Fruit fly (Drosophila melanogaster) whole organism, wandering third instar larva: ENCODE data around the gene CG9919.
A peak's percentile ranks its signal among the peaks of the same experiment; 100 is the strongest.

ENCODE experiments used
- Abd-B ChIP-seq: fragments of >200 bp; optimal IDR thresholded peaks from 2 replicates; lab custom pipeline; 2017; ENCODE audit warnings: missing biosample characterization, missing genetic modification characterization
- CG32264 ChIP-seq: fragments of 200-800 bp; sonication (Bioruptor generic); optimal IDR thresholded peaks from 2 replicates; lab custom pipeline; 2016; ENCODE audit warnings: missing biosample characterization, missing genetic modification characterization
- CG9705 ChIP-seq: fragments of 200-800 bp; sonication (Bioruptor generic); optimal IDR thresholded peaks from 2 replicates; lab custom pipeline; 2018; ENCODE audit warnings: missing biosample characterization, mild to moderate bottlenecking, missing genetic modification characterization
- CrebA ChIP-seq: fragments of 200-800 bp; sonication (Bioruptor generic); optimal IDR thresholded peaks from 2 replicates; lab custom pipeline; 2016; ENCODE audit warnings: missing biosample characterization, mild to moderate bottlenecking, missing genetic modification characterization, borderline replicate concordance
- Dif ChIP-seq: fragments of 200-275, 200-300 bp; sonication (Bioruptor generic); optimal IDR thresholded peaks from 2 replicates; lab custom pipeline; 2018; ENCODE audit warnings: missing biosample characterization, missing genetic modification characterization; ENCODE audit not compliant: partially characterized antibody
- GATAd ChIP-seq: sonication (Bioruptor generic); optimal IDR thresholded peaks from 2 replicates; lab custom pipeline; 2016; ENCODE audit warnings: missing biosample characterization, missing genetic modification characterization
- HLH106 ChIP-seq: fragments of 200-800 bp; optimal IDR thresholded peaks from 3 replicates; lab custom pipeline; 2019; ENCODE audit warnings: missing biosample characterization, mild to moderate bottlenecking, missing genetic modification characterization, moderate library complexity
- Hnf4 ChIP-seq: fragments of 200-800 bp; sonication (Bioruptor generic); optimal IDR thresholded peaks from 2 replicates; lab custom pipeline; 2016; ENCODE audit warnings: missing biosample characterization, mild to moderate bottlenecking, missing genetic modification characterization
- Hr78 ChIP-seq: fragments of >200 bp; optimal IDR thresholded peaks from 2 replicates; lab custom pipeline; 2017; ENCODE audit warnings: missing biosample characterization, missing genetic modification characterization
- Hr83 ChIP-seq: fragments of 200-300 bp; sonication (Bioruptor generic); optimal IDR thresholded peaks from 2 replicates; lab custom pipeline; 2016; ENCODE audit warnings: missing biosample characterization, mild to moderate bottlenecking, missing genetic modification characterization, moderate library complexity; ENCODE audit not compliant: poor library complexity, severe bottlenecking
- Jra ChIP-seq: sonication (Bioruptor generic); optimal IDR thresholded peaks from 2 replicates; lab custom pipeline; 2016; ENCODE audit warnings: missing biosample characterization, missing genetic modification characterization
- Mio ChIP-seq: sonication (Bioruptor generic); optimal IDR thresholded peaks from 2 replicates; lab custom pipeline; 2016; ENCODE audit warnings: missing biosample characterization, missing genetic modification characterization
- N ChIP-seq: fragments of >200 bp; optimal IDR thresholded peaks from 2 replicates; lab custom pipeline; 2018; ENCODE audit warnings: missing biosample characterization, missing external identifiers, missing genetic modification characterization
- OdsH ChIP-seq: fragments of 200-800 bp; sonication (Bioruptor generic); optimal IDR thresholded peaks from 2 replicates; lab custom pipeline; 2016; ENCODE audit warnings: missing biosample characterization, mild to moderate bottlenecking, missing genetic modification characterization
- Rel ChIP-seq, 2 experiments: fragments of 200-800 bp; sonication (Bioruptor generic) in 1 of 2; optimal IDR thresholded peaks; 2 replicates in 1 of 2; 3 replicates in 1 of 2; lab custom pipeline; 2016 to 2019; ENCODE audit warnings: mild to moderate bottlenecking in 2 of 2, missing biosample characterization in 2 of 2, missing genetic modification characterization in 2 of 2, moderate library complexity in 1 of 2
- Sp1 ChIP-seq: fragments of 200-800 bp; sonication (Bioruptor generic); optimal IDR thresholded peaks from 3 replicates; lab custom pipeline; 2019; ENCODE audit warnings: missing biosample characterization, mild to moderate bottlenecking, missing genetic modification characterization, moderate library complexity
- Vsx2 ChIP-seq: fragments of 200-300, 225-300 bp; sonication (Bioruptor generic); optimal IDR thresholded peaks from 2 replicates; lab custom pipeline; 2018; ENCODE audit warnings: missing biosample characterization, missing genetic modification characterization; ENCODE audit not compliant: partially characterized antibody
- br ChIP-seq: fragments of 200-800 bp; sonication (Bioruptor generic); optimal IDR thresholded peaks from 2 replicates; lab custom pipeline; 2016; ENCODE audit warnings: missing biosample characterization, missing genetic modification characterization
- brk ChIP-seq: fragments of 200-800 bp; sonication (Bioruptor generic); optimal IDR thresholded peaks from 2 replicates; lab custom pipeline; 2016; ENCODE audit warnings: missing biosample characterization, mild to moderate bottlenecking, missing genetic modification characterization
- dl ChIP-seq, 2 experiments: fragments of 175-275, 200-275 bp in 1 of 2; fragments of 200-275 bp in 1 of 2; sonication (Bioruptor generic); optimal IDR thresholded peaks; lab custom pipeline; 2018; ENCODE audit warnings: mild to moderate bottlenecking in 2 of 2, missing biosample characterization in 2 of 2, missing genetic modification characterization in 2 of 2, moderate library complexity in 2 of 2; ENCODE audit not compliant: partially characterized antibody in 2 of 2, insufficient read depth in 1 of 2
- dmrt93B ChIP-seq: fragments of 200-800 bp; sonication (Bioruptor generic); optimal IDR thresholded peaks from 2 replicates; lab custom pipeline; 2018; ENCODE audit warnings: missing biosample characterization, mild to moderate bottlenecking, missing genetic modification characterization
- dsf ChIP-seq: sonication (Bioruptor generic); optimal IDR thresholded peaks from 2 replicates; lab custom pipeline; 2016; ENCODE audit warnings: missing biosample characterization, missing genetic modification characterization, borderline replicate concordance
- ey ChIP-seq: fragments of 200-800 bp; sonication (Bioruptor generic); optimal IDR thresholded peaks from 2 replicates; lab custom pipeline; 2016; ENCODE audit warnings: missing biosample characterization, missing genetic modification characterization
- foxo ChIP-seq, 2 experiments: fragments of 200-800 bp; sonication (Bioruptor generic); optimal IDR thresholded peaks; 2 replicates in 1 of 2; 3 replicates in 1 of 2; lab custom pipeline; 2016 to 2017; ENCODE audit warnings: missing biosample characterization in 2 of 2, missing genetic modification characterization in 2 of 2
- fru ChIP-seq: fragments of 200-800 bp; sonication (Bioruptor generic); optimal IDR thresholded peaks from 3 replicates; lab custom pipeline; 2016; ENCODE audit warnings: missing biosample characterization, mild to moderate bottlenecking, missing genetic modification characterization
- h ChIP-seq: fragments of 200-800 bp; sonication (Bioruptor generic); optimal IDR thresholded peaks from 3 replicates; lab custom pipeline; 2016; ENCODE audit warnings: missing biosample characterization, mild to moderate bottlenecking, missing genetic modification characterization
- jim ChIP-seq: fragments of 175-275, 200-325 bp; sonication (Bioruptor generic); optimal IDR thresholded peaks from 2 replicates; lab custom pipeline; 2016; ENCODE audit warnings: missing biosample characterization, mild to moderate bottlenecking, missing genetic modification characterization
- lola ChIP-seq: fragments of >200 bp; optimal IDR thresholded peaks from 2 replicates; lab custom pipeline; 2017; ENCODE audit warnings: missing biosample characterization, missing genetic modification characterization
- pan ChIP-seq: fragments of >200 bp; optimal IDR thresholded peaks from 2 replicates; lab custom pipeline; 2017
- psq ChIP-seq: fragments of 200-800 bp; sonication (Bioruptor generic); optimal IDR thresholded peaks from 3 replicates; lab custom pipeline; 2017; ENCODE audit warnings: missing biosample characterization, mild to moderate bottlenecking, missing genetic modification characterization, moderate library complexity
- rgr ChIP-seq: fragments of 200-800 bp; sonication (Bioruptor generic); optimal IDR thresholded peaks from 3 replicates; lab custom pipeline; 2016; ENCODE audit warnings: missing biosample characterization, mild to moderate bottlenecking, missing genetic modification characterization
- sage ChIP-seq: fragments of 200-800 bp; sonication (Bioruptor generic); optimal IDR thresholded peaks from 2 replicates; lab custom pipeline; 2016; ENCODE audit warnings: missing biosample characterization, mild to moderate bottlenecking, missing genetic modification characterization
- sv ChIP-seq: fragments of 200-800 bp; sonication (Bioruptor generic); optimal IDR thresholded peaks from 3 replicates; lab custom pipeline; 2016; ENCODE audit warnings: missing biosample characterization, missing genetic modification characterization
- tai ChIP-seq: sonication (Bioruptor generic); optimal IDR thresholded peaks from 2 replicates; lab custom pipeline; 2016; ENCODE audit warnings: missing biosample characterization, missing genetic modification characterization
- usp ChIP-seq: fragments of >200 bp; optimal IDR thresholded peaks from 2 replicates; lab custom pipeline; 2017; ENCODE audit warnings: missing biosample characterization, missing genetic modification characterization
- woc ChIP-seq: sonication (Bioruptor generic); optimal IDR thresholded peaks from 2 replicates; lab custom pipeline; 2016; ENCODE audit warnings: missing biosample characterization, mild to moderate bottlenecking, missing genetic modification characterization

The CG9919 gene

dm6 chrX:16332615-16333288 lies 2.2 kb upstream of the CG9919 start:
- TF ChIP-seq sv (GFP tag; lab: Kevin White, UChicago) (peak; percentile 92), rgr (GFP tag; lab: Kevin White, UChicago) (peak; percentile 95), jim (GFP tag; lab: Kevin White, UChicago) (no peak), Mio (GFP tag; lab: Kevin White, UChicago) (peak; percentile 60), fru (GFP tag; lab: Kevin White, UChicago) (peak; percentile 97), psq (peak; percentile 90), Dif (GFP tag; lab: Kevin White, UChicago) (peak; percentile 81), dmrt93B (GFP tag; lab: Kevin White, UChicago) (peak; percentile 96), usp (GFP tag; lab: Kevin White, UChicago) (no peak), woc (peak; percentile 91), dsf (peak; percentile 54), ey (GFP tag; lab: Kevin White, UChicago) (peak; percentile 96), CG9705 (peak; percentile 96), tai (GFP tag; lab: Kevin White, UChicago) (no peak), HLH106 (tag; lab: Kevin White, UChicago) (peak; percentile 97), Hr83 (GFP tag; lab: Kevin White, UChicago) (no peak), Sp1 (GFP tag; lab: Kevin White, UChicago) (peak; percentile 99), OdsH (GFP tag; lab: Kevin White, UChicago) (peak; percentile 92), Hnf4 (GFP tag; lab: Kevin White, UChicago) (peak; percentile 77), N (no peak), foxo (GFP tag; optimal IDR thresholded peaks at IDR 0.05; lab: Kevin White, UChicago) (peak; percentile 49 to 95), Abd-B (GFP tag; lab: Kevin White, UChicago) (no peak), brk (peak; percentile 67), lola (no peak), Rel (GFP tag; optimal IDR thresholded peaks at IDR 0.05; lab: Kevin White, UChicago) (peak; percentile 75), Rel (tag; optimal IDR thresholded peaks at IDR 0.05; lab: Kevin White, UChicago) (peak; percentile 79), CG32264 (peak; percentile 87), h (GFP tag; lab: Kevin White, UChicago) (peak; percentile 95), GATAd (no peak), Jra (peak; percentile 84), sage (GFP tag; lab: Kevin White, UChicago) (peak; percentile 86), pan (lab: Kevin White, UChicago) (no peak), br (GFP tag; lab: Kevin White, UChicago) (peak; percentile 95), Hr78 (GFP tag; lab: Kevin White, UChicago) (no peak), dl (GFP tag; optimal IDR thresholded peaks at IDR 0.05; lab: Kevin White, UChicago; ENCODE audit: insufficient read depth in 1 of 2, partially characterized antibody in 2 of 2) (peak; percentile 69 to 75), Vsx2 (GFP tag; lab: Kevin White, UChicago) (no peak), CrebA (GFP tag; lab: Kevin White, UChicago) (no peak)
- TF ChIP-seq, all 38 proteins: peak for 24

- TF ChIP-seq dsf (no peak), br (GFP tag; lab: Kevin White, UChicago) (no peak), Sp1 (GFP tag; lab: Kevin White, UChicago) (no peak), CG9705 (no peak), HLH106 (tag; lab: Kevin White, UChicago) (no peak), OdsH (GFP tag; lab: Kevin White, UChicago) (no peak), GATAd (no peak), Vsx2 (GFP tag; lab: Kevin White, UChicago) (no peak), usp (GFP tag; lab: Kevin White, UChicago) (no peak), rgr (GFP tag; lab: Kevin White, UChicago) (no peak), Hr83 (GFP tag; lab: Kevin White, UChicago) (no peak), Abd-B (GFP tag; lab: Kevin White, UChicago) (no peak), Mio (GFP tag; lab: Kevin White, UChicago) (no peak), sv (GFP tag; lab: Kevin White, UChicago) (no peak), jim (GFP tag; lab: Kevin White, UChicago) (no peak), lola (no peak), tai (GFP tag; lab: Kevin White, UChicago) (no peak)
Measured at dm6 chrX:16331562-16332233, 1.1 kb upstream of the CG9919 start.
